Worm (Caenorhabditis elegans): Measurements from ENCODE around the gene col-160.

- TF ChIP-seq cey-2 (tag; optimal IDR thresholded peaks at IDR 0.05; ENCODE audit: borderline replicate concordance, insufficient read depth) (no peak), fos-1 (tag; optimal IDR thresholded peaks at IDR 0.05) (no peak), mdl-1 (tag; optimal IDR thresholded peaks at IDR 0.05) (no peak), nhr-111 (GFP tag; optimal IDR thresholded peaks at IDR 0.05) (no peak), skn-1 (tag; optimal IDR thresholded peaks at IDR 0.05) (no peak), vab-7 (GFP tag; IDR thresholded peaks at IDR 0.05) (no peak), nhr-76 (tag; optimal IDR thresholded peaks at IDR 0.05) (no peak), ces-1 (GFP tag; optimal IDR thresholded peaks at IDR 0.05) (no peak)
These were observed 20.5 kb downstream of the col-160 start for ce11 chrV:13181450-13181849.
